Fruit fly (Drosophila melanogaster) whole organism, adult: ENCODE measurements around the gene CG34384.

Experiments used
- CG11617 ChIP-seq: fragments of 200-800 bp; sonication (Bioruptor generic); optimal IDR thresholded peaks from 2 replicates; lab custom pipeline; 2017; ENCODE audit warnings: mild to moderate bottlenecking, missing biosample characterization, missing genetic modification reagents, missing genetic modification characterization
- CG12768 ChIP-seq: fragments of 200-800 bp; sonication (Bioruptor generic); optimal IDR thresholded peaks from 2 replicates; lab custom pipeline; 2017; ENCODE audit warnings: missing biosample characterization, missing genetic modification characterization, mild to moderate bottlenecking, moderate library complexity, missing genetic modification reagents
- CG14711 ChIP-seq: fragments of 200-800 bp; sonication (Bioruptor generic); optimal IDR thresholded peaks from 2 replicates; lab custom pipeline; 2018; ENCODE audit warnings: missing biosample characterization, mild to moderate bottlenecking, missing genetic modification characterization, moderate library complexity
- CG1620 ChIP-seq: fragments of 200-800 bp; sonication (Bioruptor generic); optimal IDR thresholded peaks from 2 replicates; lab custom pipeline; 2016; ENCODE audit warnings: missing biosample characterization, missing genetic modification characterization
- CG33017 ChIP-seq: fragments of 200-800 bp; sonication (Bioruptor generic); optimal IDR thresholded peaks from 2 replicates; lab custom pipeline; 2018; ENCODE audit warnings: missing biosample characterization, mild to moderate bottlenecking, missing genetic modification characterization, moderate library complexity
- CG5204 ChIP-seq: fragments of 200-800 bp; sonication (Bioruptor generic); optimal IDR thresholded peaks from 2 replicates; lab custom pipeline; 2016; ENCODE audit warnings: missing biosample characterization, missing genetic modification characterization
- CG7045 ChIP-seq: fragments of 200-800 bp; sonication (Bioruptor generic); optimal IDR thresholded peaks from 2 replicates; lab custom pipeline; 2017; ENCODE audit warnings: missing biosample characterization, mild to moderate bottlenecking, missing genetic modification characterization
- CG7101 ChIP-seq: fragments of 200-800 bp; sonication (Bioruptor generic); optimal IDR thresholded peaks from 2 replicates; lab custom pipeline; 2018; ENCODE audit warnings: missing biosample characterization, mild to moderate bottlenecking, missing genetic modification characterization, moderate library complexity
- Clk ChIP-seq: fragments of 200-800 bp; sonication (Bioruptor generic); optimal IDR thresholded peaks from 2 replicates; lab custom pipeline; 2017; ENCODE audit warnings: missing biosample characterization, missing genetic modification characterization
- Crg-1 ChIP-seq: fragments of 200-800 bp; sonication (Bioruptor generic); optimal IDR thresholded peaks from 2 replicates; lab custom pipeline; 2016; ENCODE audit warnings: missing biosample characterization, missing genetic modification characterization
- Hr96 ChIP-seq: fragments of 200-800 bp; sonication (Bioruptor generic); optimal IDR thresholded peaks from 2 replicates; lab custom pipeline; 2016; ENCODE audit warnings: missing biosample characterization, missing genetic modification characterization
- Mnt ChIP-seq: fragments of 200-800 bp; sonication (Bioruptor generic); optimal IDR thresholded peaks from 2 replicates; lab custom pipeline; 2016; ENCODE audit warnings: missing biosample characterization, mild to moderate bottlenecking, missing genetic modification characterization
- bab1 ChIP-seq: fragments of 200-800 bp; sonication (Bioruptor generic); optimal IDR thresholded peaks from 3 replicates; lab custom pipeline; 2019; ENCODE audit warnings: missing biosample characterization, mild to moderate bottlenecking, missing genetic modification characterization, moderate library complexity
- cic ChIP-seq: fragments of 200-800 bp; sonication (Bioruptor generic); optimal IDR thresholded peaks from 2 replicates; lab custom pipeline; 2017; ENCODE audit warnings: missing biosample characterization, mild to moderate bottlenecking, missing genetic modification characterization, moderate library complexity
- cnc ChIP-seq, 2 experiments: fragments of >200 bp; optimal IDR thresholded peaks; 2 replicates each; lab custom pipeline; 2017
- kay ChIP-seq: fragments of 200-800 bp; sonication (Bioruptor generic); peaks from one replicate; lab custom pipeline; 2016; ENCODE audit warnings: missing biosample characterization, missing genetic modification characterization, borderline replicate concordance
- ovo ChIP-seq: fragments of 200-800 bp; sonication (Bioruptor generic); optimal IDR thresholded peaks from 2 replicates; lab custom pipeline; 2016; ENCODE audit warnings: missing biosample characterization, missing genetic modification characterization
- pad ChIP-seq: fragments of 200-800 bp; sonication (Bioruptor generic); optimal IDR thresholded peaks from 3 replicates; lab custom pipeline; 2017; ENCODE audit warnings: missing biosample characterization, missing genetic modification characterization, mild to moderate bottlenecking, moderate library complexity, missing genetic modification reagents
- tj ChIP-seq: fragments of 200-800 bp; sonication (Bioruptor generic); optimal IDR thresholded peaks from 3 replicates; lab custom pipeline; 2017; ENCODE audit warnings: missing biosample characterization, mild to moderate bottlenecking, missing genetic modification characterization, moderate library complexity
- toe ChIP-seq: fragments of 200-800 bp; sonication (Bioruptor generic); optimal IDR thresholded peaks from 2 replicates; lab custom pipeline; 2016; ENCODE audit warnings: missing biosample characterization, missing genetic modification characterization

CG34384 gene

dm6 chr3R:7813981-7814529, at the start of gene CG34384:
TSS of gene CG34384 (plus strand) at chr3R:7814361.
- TF ChIP-seq CG7101 (no peak), CG7045 (GFP tag; lab: Kevin White, UChicago) (peak; percentile 74), CG1620 (GFP tag; lab: Kevin White, UChicago) (no peak), CG12768 (GFP tag; lab: Kevin White, UChicago) (peak; percentile 61), CG14711 (tag; lab: Kevin White, UChicago) (peak; percentile 22), kay (peak; percentile 32), CG5204 (GFP tag; lab: Kevin White, UChicago) (peak; percentile 76), pad (GFP tag; lab: Kevin White, UChicago) (peak; percentile 36), Mnt (GFP tag; lab: Kevin White, UChicago) (no peak), Clk (GFP tag; lab: Kevin White, UChicago) (no peak), Hr96 (GFP tag; lab: Kevin White, UChicago) (peak; percentile 42), ovo (GFP tag; lab: Kevin White, UChicago) (no peak), toe (GFP tag; lab: Kevin White, UChicago) (peak; percentile 70), tj (GFP tag; lab: Kevin White, UChicago) (peak; percentile 4), CG11617 (GFP tag; lab: Kevin White, UChicago) (peak; percentile 40), CG33017 (tag; lab: Kevin White, UChicago) (peak; percentile 34), Crg-1 (GFP tag; lab: Kevin White, UChicago) (no peak), cic (GFP tag; lab: Kevin White, UChicago) (no peak), bab1 (GFP tag; lab: Kevin White, UChicago) (no peak), cnc (optimal IDR thresholded peaks at IDR 0.05; lab: Kevin White, UChicago) (no peak)

- TF ChIP-seq CG33017 (tag; lab: Kevin White, UChicago): no peak
- TF ChIP-seq toe (GFP tag; lab: Kevin White, UChicago): no peak
- no peak for TF ChIP-seq ovo (GFP tag; lab: Kevin White, UChicago)
These were observed 42.5 kb upstream of the CG34384 start, which contains the start of gene CG11286 for dm6 chr3R:7771656-7772055. TSS of gene CG11286 (minus strand) at chr3R:7771756.

- TF ChIP-seq CG7101 (no peak), tj (GFP tag; lab: Kevin White, UChicago) (no peak), ovo (GFP tag; lab: Kevin White, UChicago) (no peak), CG33017 (tag; lab: Kevin White, UChicago) (no peak), kay (no peak), Clk (GFP tag; lab: Kevin White, UChicago) (no peak), pad (GFP tag; lab: Kevin White, UChicago) (no peak), CG1620 (GFP tag; lab: Kevin White, UChicago) (no peak)
These were observed 34.5 kb upstream of the CG34384 start for dm6 chr3R:7779620-7780019.

- TF ChIP-seq Clk (GFP tag; lab: Kevin White, UChicago) (no peak), toe (GFP tag; lab: Kevin White, UChicago) (no peak), CG7101 (no peak), cic (GFP tag; lab: Kevin White, UChicago) (no peak), Hr96 (GFP tag; lab: Kevin White, UChicago) (no peak), CG11617 (GFP tag; lab: Kevin White, UChicago) (no peak), CG1620 (GFP tag; lab: Kevin White, UChicago) (no peak), CG5204 (GFP tag; lab: Kevin White, UChicago) (no peak), cnc (optimal IDR thresholded peaks at IDR 0.05; lab: Kevin White, UChicago) (no peak), bab1 (GFP tag; lab: Kevin White, UChicago) (no peak), pad (GFP tag; lab: Kevin White, UChicago) (no peak), Mnt (GFP tag; lab: Kevin White, UChicago) (peak; percentile 46), tj (GFP tag; lab: Kevin White, UChicago) (no peak), CG12768 (GFP tag; lab: Kevin White, UChicago) (peak; percentile 14), ovo (GFP tag; lab: Kevin White, UChicago) (no peak), CG14711 (tag; lab: Kevin White, UChicago) (no peak), kay (peak; percentile 87), CG33017 (tag; lab: Kevin White, UChicago) (no peak), Crg-1 (GFP tag; lab: Kevin White, UChicago) (no peak), CG7045 (GFP tag; lab: Kevin White, UChicago) (no peak)
These were observed 31.1 kb upstream of the CG34384 start, which contains the start of gene CG18747 for dm6 chr3R:7782933-7783686. TSS of gene CG18747 (minus strand) at chr3R:7783446.

dm6 chr3R:7785784-7786183, 28.4 kb upstream of the CG34384 start, which contains the start of gene CG18745:
TSS of gene CG18745 (minus strand) at chr3R:7786119.
- peak; percentile 51 for TF ChIP-seq kay
- TF ChIP-seq Mnt (GFP tag; lab: Kevin White, UChicago): peak; percentile 59
- TF ChIP-seq toe (GFP tag; lab: Kevin White, UChicago): no peak
- peak; percentile 46 for TF ChIP-seq cic (GFP tag; lab: Kevin White, UChicago)
- no peak for TF ChIP-seq CG1620 (GFP tag; lab: Kevin White, UChicago)

dm6 chr3R:7787899-7788298, 26.3 kb upstream of the CG34384 start, which contains the start of gene CG18748:
TSS of gene CG18748 (minus strand) at chr3R:7787923.
- TF ChIP-seq cic (GFP tag; lab: Kevin White, UChicago) (peak; percentile 65), bab1 (GFP tag; lab: Kevin White, UChicago) (no peak), Mnt (GFP tag; lab: Kevin White, UChicago) (peak; percentile 5), cnc (optimal IDR thresholded peaks at IDR 0.05; lab: Kevin White, UChicago) (no peak), CG14711 (tag; lab: Kevin White, UChicago) (no peak), CG12768 (GFP tag; lab: Kevin White, UChicago) (no peak), pad (GFP tag; lab: Kevin White, UChicago) (no peak), Hr96 (GFP tag; lab: Kevin White, UChicago) (no peak), CG7045 (GFP tag; lab: Kevin White, UChicago) (no peak), toe (GFP tag; lab: Kevin White, UChicago) (no peak), kay (peak; percentile 27), CG7101 (no peak), ovo (GFP tag; lab: Kevin White, UChicago) (no peak), CG11617 (GFP tag; lab: Kevin White, UChicago) (peak; percentile 0), tj (GFP tag; lab: Kevin White, UChicago) (no peak), CG33017 (tag; lab: Kevin White, UChicago) (no peak), Clk (GFP tag; lab: Kevin White, UChicago) (no peak), CG1620 (GFP tag; lab: Kevin White, UChicago) (no peak), CG5204 (GFP tag; lab: Kevin White, UChicago) (peak; percentile 8), Crg-1 (GFP tag; lab: Kevin White, UChicago) (no peak)
